Worm (Caenorhabditis elegans): ENCODE results near the gene math-6.

- TF ChIP-seq elt-1 (tag; optimal IDR thresholded peaks at IDR 0.05) (no peak), mab-5 (tag; optimal IDR thresholded peaks at IDR 0.05) (no peak), ztf-11 (tag; optimal IDR thresholded peaks at IDR 0.05) (no peak), F13H6.1 (tag; optimal IDR thresholded peaks at IDR 0.05) (no peak), skn-1 (tag; optimal IDR thresholded peaks at IDR 0.05) (no peak), gmeb-1 (tag; optimal IDR thresholded peaks at IDR 0.05) (no peak), ama-1 (optimal IDR thresholded peaks at IDR 0.05) (no peak), ZK546.5 (tag; optimal IDR thresholded peaks at IDR 0.05) (no peak), nhr-6 (tag; optimal IDR thresholded peaks at IDR 0.05) (no peak), egl-27 (tag; optimal IDR thresholded peaks at IDR 0.05) (no peak), crh-2 (tag; optimal IDR thresholded peaks at IDR 0.05) (no peak), unc-39 (tag; optimal IDR thresholded peaks at IDR 0.05) (no peak), aly-2 (tag; optimal IDR thresholded peaks at IDR 0.05) (no peak)
Measured at ce11 chrII:1836204-1836603, 48.3 kb downstream of the math-6 start, which contains the start of gene T08E11.1.
